Fruit fly (Drosophila melanogaster): ENCODE measurements around the gene CG33493.

The CG33493 gene

dm6 chr3L:10648431-10648830 lies 44.5 kb downstream of the CG33493 start (continued):
- peak; percentile 31 for TF ChIP-seq dmrt11E (tag; optimal IDR thresholded peaks at IDR 0.05)
- no peak for TF ChIP-seq Adf1 (GFP tag; IDR thresholded peaks at IDR 0.05)
- TF ChIP-seq grau (tag; optimal IDR thresholded peaks at IDR 0.05): peak; percentile 3
- peak; percentile 12 for TF ChIP-seq CG2712 (tag; optimal IDR thresholded peaks at IDR 0.05)
- no peak for TF ChIP-seq ERR (GFP tag; optimal IDR thresholded peaks at IDR 0.05)
- peak; percentile 5; the same call in 1 of the 2 replicates for TF ChIP-seq Xrp1 (GFP tag; IDR thresholded peaks at IDR 0.05)
- TF ChIP-seq vvl (GFP tag; IDR thresholded peaks at IDR 0.05): peak; percentile 36; the same call in 1 of the 2 replicates
- TF ChIP-seq klu (GFP tag; IDR thresholded peaks at IDR 0.05): no peak
- TF ChIP-seq prd (optimal IDR thresholded peaks at IDR 0.05): no peak
- TF ChIP-seq prd (GFP tag; IDR thresholded peaks at IDR 0.05): peak; percentile 24; the same call in 1 of the 3 replicates
- TF ChIP-seq Oli (tag; optimal IDR thresholded peaks at IDR 0.05): peak; percentile 1
- no peak for TF ChIP-seq vfl (GFP tag; optimal IDR thresholded peaks at IDR 0.05)
- peak; percentile 32 for TF ChIP-seq twi (tag; optimal IDR thresholded peaks at IDR 0.05)
- 0 out of 3 replicates have a peak, but pooled peaks have one; percentile 52 for TF ChIP-seq ci (GFP tag; IDR thresholded peaks at IDR 0.05)
- peak; percentile 87 for TF ChIP-seq Ets65A (GFP tag)
- TF ChIP-seq CG31441 (GFP tag; IDR thresholded peaks at IDR 0.05): 0 out of 2 replicates have a peak, but pooled peaks have one; percentile 20
- TF ChIP-seq CG12659 (GFP tag; optimal IDR thresholded peaks at IDR 0.05): no peak
- peak; percentile 6 for TF ChIP-seq Xbp1 (GFP tag; optimal IDR thresholded peaks at IDR 0.05)
- peak; percentile 17 for TF ChIP-seq CG8388 (GFP tag; optimal IDR thresholded peaks at IDR 0.05)
- peak; percentile 4 for TF ChIP-seq CG9727 (GFP tag; optimal IDR thresholded peaks at IDR 0.05)
- TF ChIP-seq CG11085 (GFP tag; IDR thresholded peaks at IDR 0.05): no peak
- TF ChIP-seq Med (GFP tag): peak; percentile 61
- peak in 1 of 2 experiments; percentile 9 for TF ChIP-seq chif (GFP tag; optimal IDR thresholded peaks at IDR 0.05)
- no peak for TF ChIP-seq CG15073 (GFP tag; optimal IDR thresholded peaks at IDR 0.05)
- no peak for TF ChIP-seq run (tag; optimal IDR thresholded peaks at IDR 0.05)
- TF ChIP-seq Tbp (GFP tag; optimal IDR thresholded peaks at IDR 0.05): no peak
- TF ChIP-seq CG18262 (tag; optimal IDR thresholded peaks at IDR 0.05): peak; percentile 11

dm6 chr3L:10647158-10647557 lies 45.8 kb downstream of the CG33493 start:
- TF ChIP-seq row (GFP tag; IDR thresholded peaks at IDR 0.05) (peak; percentile 8; the same call in 1 of the 3 replicates), esg (GFP tag; conservative IDR thresholded peaks at IDR 0.05) (0 out of 2 replicates have a peak, but pooled peaks have one; percentile 5), CG17361 (GFP tag; IDR thresholded peaks at IDR 0.05) (no peak), ato (GFP tag; IDR thresholded peaks at IDR 0.05; ENCODE audit: partially characterized antibody) (no peak), sens (GFP tag) (peak; percentile 58), chinmo (GFP tag; IDR thresholded peaks at IDR 0.05; ENCODE audit: partially characterized antibody) (no peak), CG31365 (tag; optimal IDR thresholded peaks at IDR 0.05) (no peak)

dm6 chr3L:10645965-10646364 lies 47.0 kb downstream of the CG33493 start:
- no peak for TF ChIP-seq twi (tag; optimal IDR thresholded peaks at IDR 0.05)
- 0 out of 3 replicates have a peak, but pooled peaks have one; percentile 9 for TF ChIP-seq z (GFP tag; IDR thresholded peaks at IDR 0.05)
- TF ChIP-seq CG32532 (GFP tag; IDR thresholded peaks at IDR 0.05): peak; percentile 37; the same call in 1 of the 2 replicates
- no peak for TF ChIP-seq CG17385 (GFP tag; optimal IDR thresholded peaks at IDR 0.05)
- TF ChIP-seq CG5953 (GFP tag; IDR thresholded peaks at IDR 0.05): peak; percentile 7; the same call in 1 of the 2 replicates
- peak; percentile 29; the same call in 1 of the 3 replicates for TF ChIP-seq row (GFP tag; IDR thresholded peaks at IDR 0.05)
- TF ChIP-seq nmo (GFP tag; optimal IDR thresholded peaks at IDR 0.05): no peak
- TF ChIP-seq Oaz (GFP tag; IDR thresholded peaks at IDR 0.05): 0 out of 2 replicates have a peak, but pooled peaks have one; percentile 21
- TF ChIP-seq ci (GFP tag; IDR thresholded peaks at IDR 0.05): peak; percentile 46; the same call in 1 of the 3 replicates
- no peak for TF ChIP-seq Hr39 (optimal IDR thresholded peaks at IDR 0.05)
- TF ChIP-seq Dip2 (GFP tag; IDR thresholded peaks at IDR 0.05): no peak
- peak; percentile 2; the same call in 1 of the 2 replicates for TF ChIP-seq CG14441 (GFP tag; IDR thresholded peaks at IDR 0.05)
- no peak for TF ChIP-seq CG12155 (GFP tag; optimal IDR thresholded peaks at IDR 0.05)
- TF ChIP-seq chinmo (GFP tag; IDR thresholded peaks at IDR 0.05; ENCODE audit: partially characterized antibody): peak; percentile 43; the same call in 1 of the 4 replicates
- TF ChIP-seq CG9797 (GFP tag; optimal IDR thresholded peaks at IDR 0.05): no peak
- TF ChIP-seq CG15479 (GFP tag; optimal IDR thresholded peaks at IDR 0.05): no peak
- 0 out of 2 replicates have a peak, but pooled peaks have one; percentile 28 for TF ChIP-seq CG11247 (GFP tag; IDR thresholded peaks at IDR 0.05)
- no peak for TF ChIP-seq D (optimal IDR thresholded peaks at IDR 0.05)
- no peak for TF ChIP-seq D (GFP tag; optimal IDR thresholded peaks at IDR 0.05)
- peak; percentile 62; the same call in 1 of the 3 replicates for TF ChIP-seq sr (GFP tag; IDR thresholded peaks at IDR 0.05)
- no peak for TF ChIP-seq exex (tag; optimal IDR thresholded peaks at IDR 0.05)

Measured in whole organism, embryonic.